Worm (Caenorhabditis elegans) whole organism, young adult: ENCODE results near the gene glb-29.

Source experiments
- B0019.2 ChIP-seq: fragments of 200-800 bp; sonication (Bioruptor generic); conservative IDR thresholded peaks from 2 replicates; pipeline ENCODE4 v1.3.6; 2022; ENCODE audit warnings: missing genetic modification reagents, missing genetic modification characterization, missing compliant biosample characterization
- B0035.1 ChIP-seq: sonication (generic microtip); optimal IDR thresholded peaks from 2 replicates; lab custom pipeline; 2016; ENCODE audit warnings: missing genetic modification characterization, mild to moderate bottlenecking, missing compliant biosample characterization, missing genotype, missing genetic modification reagents
- B0261.1 ChIP-seq: sonication (generic microtip); optimal IDR thresholded peaks from 2 replicates; lab custom pipeline; 2016; ENCODE audit warnings: mild to moderate bottlenecking, missing genetic modification characterization, moderate library complexity, missing compliant biosample characterization
- F22D6.2 ChIP-seq: sonication (generic microtip); optimal IDR thresholded peaks from 2 replicates; lab custom pipeline; 2016; ENCODE audit warnings: mild to moderate bottlenecking, missing genetic modification characterization, missing compliant biosample characterization
- F37B4.10 ChIP-seq: fragments of 200-800 bp; sonication (Bioruptor generic); IDR thresholded peaks from 2 replicates; pipeline ENCODE4 v1.3.6; 2022; ENCODE audit warnings: missing genetic modification characterization, missing compliant biosample characterization
- F49E8.2 ChIP-seq: sonication (generic microtip); optimal IDR thresholded peaks from 3 replicates; lab custom pipeline; 2017; ENCODE audit warnings: missing genetic modification characterization, mild to moderate bottlenecking, missing compliant biosample characterization, antibody characterized with exemption, moderate library complexity; ENCODE audit not compliant: insufficient read depth
- Y53F4B.3 ChIP-seq: fragments of 200-800 bp; sonication (Bioruptor generic); IDR thresholded peaks from 2 replicates; pipeline ENCODE4 v1.3.6; 2022; ENCODE audit warnings: missing genetic modification reagents, missing genetic modification characterization, missing compliant biosample characterization
- Y53G8AR.9 ChIP-seq: fragments of 200-800 bp; sonication (Bioruptor generic); conservative IDR thresholded peaks from 2 replicates; pipeline ENCODE4 v1.3.6; 2022; ENCODE audit warnings: missing genetic modification reagents, missing genetic modification characterization, missing compliant biosample characterization
- Y56A3A.18 ChIP-seq: fragments of 200-800 bp; sonication (Bioruptor generic); IDR thresholded peaks from 2 replicates; pipeline ENCODE4 v1.3.6; 2022; ENCODE audit warnings: missing genetic modification reagents, missing genetic modification characterization, missing compliant biosample characterization
- Y67H2A.10 ChIP-seq: fragments of 200-800 bp; sonication (Bioruptor generic); conservative IDR thresholded peaks from 2 replicates; pipeline ENCODE4 v1.3.6; 2022; ENCODE audit warnings: missing genetic modification reagents, missing genetic modification characterization, missing compliant biosample characterization
- Y95B8A.8 ChIP-seq: fragments of 200-800 bp; sonication (Bioruptor generic); IDR thresholded peaks from 2 replicates; pipeline ENCODE4 v1.3.6; 2022; ENCODE audit warnings: missing genetic modification reagents, missing genetic modification characterization, missing compliant biosample characterization
- aptf-2 ChIP-seq: fragments of 200-800 bp; sonication (Bioruptor generic); conservative IDR thresholded peaks from 2 replicates; pipeline ENCODE4 v1.3.6; 2022; ENCODE audit warnings: missing genetic modification reagents, missing genetic modification characterization, missing compliant biosample characterization
- atf-7 ChIP-seq: sonication (generic microtip); optimal IDR thresholded peaks from 2 replicates; lab custom pipeline; 2017; ENCODE audit warnings: mild to moderate bottlenecking, missing genetic modification characterization, missing compliant biosample characterization
- bed-1 ChIP-seq: fragments of 200-800 bp; sonication (Bioruptor generic); IDR thresholded peaks from 2 replicates; pipeline ENCODE4 v1.3.6; 2022; ENCODE audit warnings: missing genetic modification reagents, missing genetic modification characterization, missing compliant biosample characterization
- bed-2 ChIP-seq: fragments of 200-800 bp; sonication (Bioruptor generic); IDR thresholded peaks from 2 replicates; pipeline ENCODE4 v1.3.6; 2022; ENCODE audit warnings: missing genetic modification reagents, missing genetic modification characterization, missing compliant biosample characterization
- chd-7 ChIP-seq: sonication (generic microtip); optimal IDR thresholded peaks from 2 replicates; lab custom pipeline; 2016; ENCODE audit warnings: mild to moderate bottlenecking, missing genetic modification characterization, moderate library complexity, missing compliant biosample characterization
- die-1 ChIP-seq: sonication (generic microtip); optimal IDR thresholded peaks from 2 replicates; lab custom pipeline; 2016; ENCODE audit warnings: missing genotype, mild to moderate bottlenecking, missing genetic modification characterization, missing compliant biosample characterization
- dox-1 ChIP-seq: fragments of 200-800 bp; sonication (Bioruptor generic); IDR thresholded peaks from 2 replicates; pipeline ENCODE4 v1.3.6; 2022; ENCODE audit warnings: missing genetic modification reagents, missing genetic modification characterization, missing compliant biosample characterization
- efl-1 ChIP-seq: fragments of 150-350 bp; optimal IDR thresholded peaks from 2 replicates; lab custom pipeline; 2014; ENCODE audit warnings: missing biosample characterization, missing genetic modification reagents, missing genetic modification characterization
- egrh-3 ChIP-seq: fragments of 200-800 bp; sonication (Bioruptor generic); IDR thresholded peaks from 2 replicates; pipeline ENCODE4 v1.3.6; 2022; ENCODE audit warnings: missing genetic modification reagents, missing genetic modification characterization, missing compliant biosample characterization
- fkh-3 ChIP-seq: sonication (generic microtip); optimal IDR thresholded peaks from 2 replicates; lab custom pipeline; 2016; ENCODE audit warnings: mild to moderate bottlenecking, missing genetic modification characterization, missing compliant biosample characterization
- hmg-1.2 ChIP-seq: fragments of 200-800 bp; sonication (Bioruptor generic); IDR thresholded peaks from 2 replicates; pipeline ENCODE4 v1.3.6; 2022; ENCODE audit warnings: missing genetic modification reagents, missing genetic modification characterization, missing compliant biosample characterization
- hrde-1 ChIP-seq: sonication (generic microtip); optimal IDR thresholded peaks from 2 replicates; lab custom pipeline; 2016; ENCODE audit warnings: missing genetic modification characterization, mild to moderate bottlenecking, missing compliant biosample characterization, moderate library complexity, missing genotype, missing genetic modification reagents, borderline replicate concordance
- hsf-1 ChIP-seq: fragments of 200-800 bp; sonication (Bioruptor generic); IDR thresholded peaks from 2 replicates; pipeline ENCODE4 v1.3.6; 2022; ENCODE audit warnings: missing genetic modification reagents, missing genetic modification characterization, missing compliant biosample characterization
- lin-26 ChIP-seq: fragments of 200-800 bp; sonication (Bioruptor generic); IDR thresholded peaks from 2 replicates; pipeline ENCODE4 v1.3.6; 2022; ENCODE audit warnings: missing genetic modification reagents, missing genetic modification characterization, missing compliant biosample characterization
- lin-35 ChIP-seq, 3 experiments: fragments of 150-350 bp in 2 of 3; sonication (generic microtip) in 1 of 3; optimal IDR thresholded peaks; 2 replicates each; lab custom pipeline; 2014 to 2018; ENCODE audit warnings: missing biosample characterization in 3 of 3, missing genetic modification characterization in 3 of 3, missing genetic modification reagents in 3 of 3
- lir-1 ChIP-seq: fragments of 200-800 bp; sonication (Bioruptor generic); conservative IDR thresholded peaks from 2 replicates; pipeline ENCODE4 v1.3.6; 2022; ENCODE audit warnings: missing genetic modification reagents, missing genetic modification characterization, missing compliant biosample characterization
- lsl-1 ChIP-seq: fragments of 200-800 bp; sonication (Bioruptor generic); optimal IDR thresholded peaks from 2 replicates; lab custom pipeline; 2018; ENCODE audit warnings: mild to moderate bottlenecking, missing genetic modification characterization, moderate library complexity, missing compliant biosample characterization
- madf-3 ChIP-seq: fragments of 200-800 bp; sonication (Bioruptor generic); IDR thresholded peaks from 2 replicates; pipeline ENCODE4 v1.3.6; 2022; ENCODE audit warnings: missing genetic modification reagents, missing genetic modification characterization, missing compliant biosample characterization
- madf-6 ChIP-seq: fragments of 200-800 bp; sonication (Bioruptor generic); IDR thresholded peaks from 2 replicates; pipeline ENCODE4 v1.3.6; 2022; ENCODE audit warnings: missing genetic modification reagents, missing genetic modification characterization, missing compliant biosample characterization
- madf-8 ChIP-seq: fragments of 200-800 bp; sonication (Bioruptor generic); conservative IDR thresholded peaks from 2 replicates; pipeline ENCODE4 v1.3.6; 2022; ENCODE audit warnings: missing genetic modification reagents, missing genetic modification characterization, missing compliant biosample characterization
- mcd-1 ChIP-seq: fragments of 200-800 bp; sonication (Bioruptor generic); IDR thresholded peaks from 2 replicates; pipeline ENCODE4 v1.3.6; 2022; ENCODE audit warnings: missing genetic modification reagents, missing genetic modification characterization, missing compliant biosample characterization
- nfya-2 ChIP-seq: fragments of 200-800 bp; sonication (Bioruptor generic); IDR thresholded peaks from 2 replicates; pipeline ENCODE4 v1.3.6; 2022; ENCODE audit warnings: missing genetic modification reagents, missing genetic modification characterization, missing compliant biosample characterization
- rcor-1 ChIP-seq: fragments of 200-800 bp; sonication (Bioruptor generic); IDR thresholded peaks from 2 replicates; pipeline ENCODE4 v1.3.6; 2022; ENCODE audit warnings: missing genetic modification reagents, missing genetic modification characterization, missing compliant biosample characterization
- sea-2 ChIP-seq: fragments of 200-800 bp; sonication (Bioruptor generic); IDR thresholded peaks from 2 replicates; pipeline ENCODE4 v1.3.6; 2022; ENCODE audit warnings: missing genetic modification characterization, missing compliant biosample characterization
- snpc-1.1 ChIP-seq: sonication (generic microtip); optimal IDR thresholded peaks from 2 replicates; lab custom pipeline; 2017; ENCODE audit warnings: missing genetic modification characterization, mild to moderate bottlenecking, missing compliant biosample characterization, antibody characterized with exemption, moderate library complexity, missing genotype, missing genetic modification reagents; ENCODE audit not compliant: insufficient read depth
- tbp1 ChIP-seq: fragments of 200-800 bp; sonication (Bioruptor generic); optimal IDR thresholded peaks from 2 replicates; lab custom pipeline; 2018; ENCODE audit warnings: mild to moderate bottlenecking, missing genetic modification characterization, missing compliant biosample characterization
- tbx-9 ChIP-seq: sonication (generic microtip); optimal IDR thresholded peaks from 2 replicates; lab custom pipeline; 2016; ENCODE audit warnings: borderline replicate concordance, missing genetic modification characterization, inconsistent platforms, missing compliant biosample characterization
- unc-130 ChIP-seq: sonication (generic microtip); optimal IDR thresholded peaks from 2 replicates; lab custom pipeline; 2016; ENCODE audit warnings: missing genetic modification reagents, missing genetic modification characterization, missing compliant biosample characterization
- zfh-2 ChIP-seq: fragments of 200-800 bp; sonication (Bioruptor generic); conservative IDR thresholded peaks from 2 replicates; pipeline ENCODE4 v1.3.6; 2022; ENCODE audit warnings: missing genetic modification reagents, missing genetic modification characterization, missing compliant biosample characterization
- ztf-22 ChIP-seq: fragments of 200-800 bp; sonication (Bioruptor generic); optimal IDR thresholded peaks from 2 replicates; lab custom pipeline; 2018; ENCODE audit warnings: mild to moderate bottlenecking, missing genetic modification characterization, moderate library complexity, missing compliant biosample characterization
- ztf-26 ChIP-seq: sonication (generic microtip); optimal IDR thresholded peaks from 2 replicates; lab custom pipeline; 2017; ENCODE audit warnings: missing genetic modification characterization, missing compliant biosample characterization
- ztf-3 ChIP-seq: fragments of 200-800 bp; sonication (Bioruptor generic); optimal IDR thresholded peaks from 2 replicates; lab custom pipeline; 2018; ENCODE audit warnings: mild to moderate bottlenecking, missing genetic modification characterization, missing compliant biosample characterization

The glb-29 gene

DNA sequence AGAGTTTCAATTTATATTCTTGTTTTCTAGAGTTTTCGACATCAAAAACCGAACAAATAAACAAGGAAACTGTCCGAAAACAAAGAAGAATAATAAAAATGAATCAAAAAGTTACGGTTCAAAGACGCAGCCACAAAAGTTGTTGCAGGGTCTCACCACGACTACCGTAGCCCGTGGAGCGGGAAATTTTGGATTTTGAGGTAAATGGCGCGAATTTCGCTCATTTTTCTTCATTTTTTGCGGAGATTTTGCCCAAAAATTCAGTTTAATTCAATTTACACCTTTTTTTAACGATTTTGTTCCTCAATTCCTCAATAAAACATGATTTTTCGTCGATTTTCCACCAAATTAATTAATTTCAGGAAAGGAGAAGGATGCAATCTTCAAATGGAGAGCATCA lies 40.6 kb upstream of the glb-29 start, which contains the start of gene mex-1 (continued):
- TF ChIP-seq lsl-1: peak; percentile 100
- peak; percentile 99 for TF ChIP-seq efl-1 (GFP tag; lab: Kevin White, UChicago)
- TF ChIP-seq aptf-2 (GFP tag; lab: Robert Waterston, UW): 0 out of 2 replicates have a peak, but pooled peaks have one; percentile 56
- TF ChIP-seq Y53G8AR.9: peak; percentile 78; the same call in 1 of the 2 replicates
- no peak for TF ChIP-seq hrde-1 (tag; lab: Kevin White, UChicago)
- TF ChIP-seq B0019.2 (GFP tag; lab: Robert Waterston, UW): peak; percentile 91
- TF ChIP-seq unc-130 (GFP tag; lab: Kevin White, UChicago): peak; percentile 92
- TF ChIP-seq Y67H2A.10 (GFP tag; lab: Robert Waterston, UW): 0 out of 2 replicates have a peak, but pooled peaks have one; percentile 33
- 0 out of 2 replicates have a peak, but pooled peaks have one; percentile 73 for TF ChIP-seq nfya-2 (GFP tag; lab: Robert Waterston, UW)
- TF ChIP-seq die-1 (tag; lab: Kevin White, UChicago): no peak
- TF ChIP-seq sea-2 (GFP tag; lab: Robert Waterston, UW): no peak
- peak in 2 of 3 experiments; percentile 19 to 81 for TF ChIP-seq lin-35 (GFP tag; optimal IDR thresholded peaks at IDR 0.05; lab: Kevin White, UChicago)
- 0 out of 2 replicates have a peak, but pooled peaks have one; percentile 31 for TF ChIP-seq Y53F4B.3 (GFP tag; lab: Robert Waterston, UW)
- no peak for TF ChIP-seq ztf-3
- peak; percentile 100 for TF ChIP-seq madf-6
- 0 out of 2 replicates have a peak, but pooled peaks have one; percentile 32 for TF ChIP-seq F37B4.10
- peak; percentile 90 for TF ChIP-seq Y95B8A.8 (GFP tag; lab: Robert Waterston, UW)
- peak; percentile 99 for TF ChIP-seq madf-3 (GFP tag; lab: Robert Waterston, UW)
- peak; percentile 66; the same call in 1 of the 2 replicates for TF ChIP-seq lir-1
- no peak for TF ChIP-seq chd-7 (tag; lab: Kevin White, UChicago)
- TF ChIP-seq dox-1 (GFP tag; lab: Robert Waterston, UW): peak; percentile 90
- peak; percentile 98 for TF ChIP-seq madf-8 (GFP tag; lab: Robert Waterston, UW)
- no peak for TF ChIP-seq B0035.1 (tag; lab: Kevin White, UChicago)
- no peak for TF ChIP-seq egrh-3
- no peak for TF ChIP-seq ztf-26
- no peak for TF ChIP-seq tbx-9
- no peak for TF ChIP-seq F22D6.2 (tag; lab: Kevin White, UChicago)
- TF ChIP-seq F49E8.2 (tag; lab: Kevin White, UChicago): peak; percentile 78
- no peak for TF ChIP-seq Y56A3A.18 (GFP tag; lab: Robert Waterston, UW)
- no peak for TF ChIP-seq bed-1 (GFP tag; lab: Robert Waterston, UW)
- TF ChIP-seq atf-7 (tag; lab: Kevin White, UChicago): no peak
- TF ChIP-seq snpc-1.1 (tag; lab: Kevin White, UChicago): peak; percentile 72
- TF ChIP-seq mcd-1: peak; percentile 89
- TF ChIP-seq fkh-3: no peak
- peak; percentile 91 for TF ChIP-seq hsf-1
- TF ChIP-seq tbp1 (GFP tag; lab: Kevin White, UChicago): peak; percentile 68
- no peak for TF ChIP-seq B0261.1 (tag; lab: Kevin White, UChicago)
- peak; percentile 92 for TF ChIP-seq rcor-1 (GFP tag; lab: Robert Waterston, UW)
- no peak for TF ChIP-seq ztf-22 (GFP tag; lab: Kevin White, UChicago)

ce11 chrII:11969033-11969432 lies 39.8 kb upstream of the glb-29 start:
- TF ChIP-seq bed-2 (GFP tag; lab: Robert Waterston, UW): no peak
- peak; percentile 55; the same call in 1 of the 2 replicates for TF ChIP-seq zfh-2 (GFP tag; lab: Robert Waterston, UW)
- 0 out of 2 replicates have a peak, but pooled peaks have one; percentile 3 for TF ChIP-seq hmg-1.2 (GFP tag; lab: Robert Waterston, UW)
- TF ChIP-seq lin-26 (GFP tag; lab: Robert Waterston, UW): 0 out of 2 replicates have a peak, but pooled peaks have one; percentile 9
- 0 out of 2 replicates have a peak, but pooled peaks have one; percentile 24 for TF ChIP-seq hsf-1
